Fruit fly (Drosophila melanogaster): ENCODE measurements around the gene Zmynd10.

Zmynd10 gene

DNA sequence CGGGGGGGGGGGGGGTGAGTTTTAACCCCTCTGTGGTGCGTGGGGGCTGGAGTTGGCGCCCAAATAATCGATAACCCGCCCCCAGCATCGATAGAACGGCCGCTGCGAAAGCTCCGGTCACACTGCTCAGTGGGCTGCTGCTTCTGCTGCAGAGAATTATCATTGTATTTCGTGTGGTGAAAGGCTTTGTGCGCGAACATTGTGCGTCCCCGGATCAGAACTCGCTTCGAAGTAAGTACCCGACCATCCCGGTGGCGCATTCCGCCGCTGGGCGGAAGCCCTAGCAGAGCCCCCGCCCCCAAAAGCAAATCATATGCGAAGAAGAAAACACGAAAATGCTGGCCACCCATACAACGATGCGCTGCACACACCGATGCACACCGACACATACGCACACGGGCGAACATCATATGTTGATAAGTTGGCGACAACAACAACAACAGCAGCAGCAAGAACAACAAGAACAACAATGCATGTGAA, 18.1 kb upstream of the Zmynd10 start, which contains the start of gene Syx13 (continued):
- TF ChIP-seq cato (GFP tag; optimal IDR thresholded peaks at IDR 0.05; ENCODE audit: borderline replicate concordance), result no peak
- TF ChIP-seq Taf1 (GFP tag; IDR thresholded peaks at IDR 0.05), result no peak
- peak; percentile 73 for TF ChIP-seq inv (GFP tag; IDR thresholded peaks at IDR 0.05; ENCODE audit: partially characterized antibody)
- TF ChIP-seq ac (GFP tag; optimal IDR thresholded peaks at IDR 0.05), result no peak
- TF ChIP-seq phol (tag; optimal IDR thresholded peaks at IDR 0.05), result peak; percentile 34
- TF ChIP-seq ftz-f1 (GFP tag; optimal IDR thresholded peaks at IDR 0.05), result peak; percentile 19
- no peak for TF ChIP-seq wdn (GFP tag; IDR thresholded peaks at IDR 0.05)
- TF ChIP-seq seq (GFP tag; IDR thresholded peaks at IDR 0.05), result 0 out of 2 replicates have a peak, but pooled peaks have one; percentile 43
- TF ChIP-seq vvl (GFP tag; IDR thresholded peaks at IDR 0.05), result peak; percentile 46
- TF ChIP-seq fu2 (GFP tag; optimal IDR thresholded peaks at IDR 0.05), result no peak
- TF ChIP-seq CG4404 (GFP tag; IDR thresholded peaks at IDR 0.05), result no peak
- peak; percentile 44 for TF ChIP-seq CG14710 (tag; optimal IDR thresholded peaks at IDR 0.05)
- TF ChIP-seq pho (GFP tag; optimal IDR thresholded peaks at IDR 0.05), result no peak
- TF ChIP-seq klu (GFP tag; IDR thresholded peaks at IDR 0.05), result no peak
- TF ChIP-seq CG16863 (GFP tag; optimal IDR thresholded peaks at IDR 0.05), result no peak
- TF ChIP-seq CG10366 (GFP tag; IDR thresholded peaks at IDR 0.05), result no peak
- TF ChIP-seq CG13775 (GFP tag; optimal IDR thresholded peaks at IDR 0.05), result peak; percentile 13
- no peak for TF ChIP-seq CG30431 (GFP tag; optimal IDR thresholded peaks at IDR 0.05)
- no peak for TF ChIP-seq maf-S (GFP tag; optimal IDR thresholded peaks at IDR 0.05)
- TF ChIP-seq slp2 (GFP tag; optimal IDR thresholded peaks at IDR 0.05), result no peak
- TF ChIP-seq wor (GFP tag; IDR thresholded peaks at IDR 0.05), result no peak
- TF ChIP-seq Hsf (GFP tag; optimal IDR thresholded peaks at IDR 0.05), result no peak
- TF ChIP-seq sens-2 (GFP tag; IDR thresholded peaks at IDR 0.05), result no peak
- TF ChIP-seq Mrtf (GFP tag; IDR thresholded peaks at IDR 0.05), result no peak
- no peak for TF ChIP-seq CG3726 (GFP tag; IDR thresholded peaks at IDR 0.05)
- TF ChIP-seq bowl (GFP tag; IDR thresholded peaks at IDR 0.05), result no peak
- TF ChIP-seq Atf6 (GFP tag; IDR thresholded peaks at IDR 0.05), result no peak

DNA sequence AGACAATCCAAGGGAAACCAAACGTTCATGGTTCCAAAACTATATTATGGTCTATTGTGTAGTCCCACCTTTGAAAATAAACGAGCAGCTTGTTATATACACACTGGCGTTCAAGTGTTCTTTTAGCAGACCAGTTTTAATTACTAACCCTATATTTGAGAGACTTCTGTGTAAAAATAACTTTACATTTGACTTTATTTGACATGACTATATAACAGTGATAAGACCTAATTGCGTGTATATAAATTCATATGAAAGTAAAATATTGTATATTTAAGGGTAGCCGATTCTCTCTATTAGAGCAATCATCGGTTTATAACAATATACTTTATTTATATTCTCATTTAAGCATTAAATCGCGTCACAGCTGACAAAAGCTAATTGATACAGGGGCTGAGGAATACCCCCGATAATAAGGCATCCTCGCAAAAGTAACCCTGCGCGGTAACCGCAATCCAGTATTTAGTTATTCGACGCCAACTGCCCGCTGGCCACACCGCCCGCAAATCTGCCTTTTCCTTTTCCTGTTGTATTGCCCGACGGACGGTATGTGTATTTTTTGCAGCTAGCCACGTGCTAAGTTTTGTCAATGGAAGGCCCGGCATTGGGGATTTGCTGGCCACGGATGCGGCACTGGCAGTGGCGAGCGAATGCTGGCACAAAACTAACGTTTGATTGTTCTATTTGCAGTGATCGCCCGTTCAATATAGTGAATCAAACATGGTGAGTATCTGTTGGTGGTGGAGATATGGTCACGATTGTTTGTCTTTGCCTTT, 15.2 kb upstream of the Zmynd10 start, which contains the start of gene RpS4:
RpS4 (plus strand) TSS at position 465 of the 776 bp plus-strand sequence.
- TF ChIP-seq E2f1 (GFP tag; IDR thresholded peaks at IDR 0.05) (peak; percentile 84), CG4282 (GFP tag; optimal IDR thresholded peaks at IDR 0.05) (peak; percentile 68), CG4360 (GFP tag; IDR thresholded peaks at IDR 0.05) (peak; percentile 56), CG15073 (GFP tag; optimal IDR thresholded peaks at IDR 0.05) (no peak), eve (GFP tag; optimal IDR thresholded peaks at IDR 0.05) (no peak), ken (GFP tag; IDR thresholded peaks at IDR 0.05) (peak; percentile 88), Atf-2 (GFP tag; optimal IDR thresholded peaks at IDR 0.05) (peak; percentile 70), sob (GFP tag; IDR thresholded peaks at IDR 0.05) (peak; percentile 92), twi (tag; optimal IDR thresholded peaks at IDR 0.05) (peak; percentile 62), sens-2 (GFP tag; IDR thresholded peaks at IDR 0.05) (peak; percentile 92), Optix (GFP tag; IDR thresholded peaks at IDR 0.05) (peak; percentile 75), pho (GFP tag; optimal IDR thresholded peaks at IDR 0.05) (peak; percentile 83), rib (GFP tag; IDR thresholded peaks at IDR 0.05) (peak; percentile 83), br (optimal IDR thresholded peaks at IDR 0.05) (no peak), Trl (optimal IDR thresholded peaks at IDR 0.05) (no peak), Trl (GFP tag; optimal IDR thresholded peaks at IDR 0.05) (peak; percentile 89), abd-A (tag; optimal IDR thresholded peaks at IDR 0.05) (peak; percentile 11), CG4707 (GFP tag; optimal IDR thresholded peaks at IDR 0.05) (peak; percentile 96), crp (GFP tag; optimal IDR thresholded peaks at IDR 0.05) (peak in 1 of 2 experiments; percentile 62), CG7987 (GFP tag; optimal IDR thresholded peaks at IDR 0.05) (peak; percentile 99), CG31441 (GFP tag; IDR thresholded peaks at IDR 0.05) (peak; percentile 82), stc (GFP tag; IDR thresholded peaks at IDR 0.05) (peak; percentile 84), onecut (GFP tag; IDR thresholded peaks at IDR 0.05) (peak; percentile 94), cwo (GFP tag; optimal IDR thresholded peaks at IDR 0.05) (peak; percentile 79), ac (GFP tag; optimal IDR thresholded peaks at IDR 0.05) (peak; percentile 92), Ada2b (GFP tag; IDR thresholded peaks at IDR 0.05) (peak; percentile 53), CG2678 (tag; optimal IDR thresholded peaks at IDR 0.05) (peak; percentile 78)
